Worm (Caenorhabditis elegans): ENCODE measurements around the gene F58H1.8.

DNA sequence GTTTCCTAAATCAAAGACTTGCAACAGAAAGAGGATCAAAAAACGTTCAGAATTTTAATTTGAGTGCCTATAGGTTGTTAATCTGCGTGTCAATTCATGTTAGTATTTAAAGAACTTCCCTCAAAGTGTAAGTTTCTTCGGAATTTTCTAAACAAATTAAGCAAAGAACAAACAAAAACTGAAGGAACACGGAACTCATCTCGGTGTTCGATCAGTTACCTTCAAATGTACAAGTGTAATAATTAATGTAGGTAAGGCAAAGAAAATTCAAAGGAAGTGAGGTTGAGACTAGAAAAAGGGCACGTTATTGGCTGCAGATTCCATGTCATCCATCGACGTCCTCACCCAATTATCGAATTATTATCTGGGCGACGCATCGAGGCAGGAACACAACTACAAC is 41.0 kb upstream of the F58H1.8 start, which contains the start of gene K12G11.6:
- TF ChIP-seq ceh-36 (tag; optimal IDR thresholded peaks at IDR 0.05) (no peak), tbx-37 (GFP tag; conservative IDR thresholded peaks at IDR 0.05) (no peak), flt-1 (GFP tag; IDR thresholded peaks at IDR 0.05) (no peak), ama-1 (optimal IDR thresholded peaks at IDR 0.05) (no peak), hnd-1 (tag; optimal IDR thresholded peaks at IDR 0.05) (no peak), F13C5.2 (tag; optimal IDR thresholded peaks at IDR 0.05) (no peak), hmg-4 (GFP tag; optimal IDR thresholded peaks at IDR 0.05) (no peak), tbx-11 (GFP tag; IDR thresholded peaks at IDR 0.05) (no peak), tra-4 (tag; optimal IDR thresholded peaks at IDR 0.05) (no peak), scrt-1 (GFP tag; IDR thresholded peaks at IDR 0.05) (no peak), B0310.2 (tag; optimal IDR thresholded peaks at IDR 0.05) (no peak)

Measured in whole organism, early embryonic.